Worm (Caenorhabditis elegans): Measurements from ENCODE around the gene npr-29.

ce11 chrIII:9215367-9215766, at the start of gene npr-29:
- TF ChIP-seq nhr-77 (tag; optimal IDR thresholded peaks at IDR 0.05) = no peak
- no peak for TF ChIP-seq nhr-237 (tag; optimal IDR thresholded peaks at IDR 0.05)
- TF ChIP-seq egl-27 (tag; optimal IDR thresholded peaks at IDR 0.05) = no peak
- TF ChIP-seq nhr-11 (tag; optimal IDR thresholded peaks at IDR 0.05) = no peak
- TF ChIP-seq ztf-11 (tag; optimal IDR thresholded peaks at IDR 0.05) = no peak
- TF ChIP-seq blmp-1 (tag; optimal IDR thresholded peaks at IDR 0.05; ENCODE audit: insufficient read depth) = no peak
- no peak for TF ChIP-seq skn-1 (tag; optimal IDR thresholded peaks at IDR 0.05)
- no peak for TF ChIP-seq ama-1 (optimal IDR thresholded peaks at IDR 0.05)
- no peak for TF ChIP-seq dmd-4 (tag; optimal IDR thresholded peaks at IDR 0.05)
- TF ChIP-seq lin-39 (tag; optimal IDR thresholded peaks at IDR 0.05) = no peak
- no peak for TF ChIP-seq elt-1 (tag; optimal IDR thresholded peaks at IDR 0.05)
- no peak for TF ChIP-seq unc-62 (GFP tag; optimal IDR thresholded peaks at IDR 0.05)
- TF ChIP-seq alr-1 (tag; optimal IDR thresholded peaks at IDR 0.05) = no peak
- no peak for TF ChIP-seq nhr-6 (tag; optimal IDR thresholded peaks at IDR 0.05)

All from whole organism, L2 larva.